Worm (Caenorhabditis elegans): Measurements from ENCODE around the gene ptrn-1.

Gene ptrn-1

DNA sequence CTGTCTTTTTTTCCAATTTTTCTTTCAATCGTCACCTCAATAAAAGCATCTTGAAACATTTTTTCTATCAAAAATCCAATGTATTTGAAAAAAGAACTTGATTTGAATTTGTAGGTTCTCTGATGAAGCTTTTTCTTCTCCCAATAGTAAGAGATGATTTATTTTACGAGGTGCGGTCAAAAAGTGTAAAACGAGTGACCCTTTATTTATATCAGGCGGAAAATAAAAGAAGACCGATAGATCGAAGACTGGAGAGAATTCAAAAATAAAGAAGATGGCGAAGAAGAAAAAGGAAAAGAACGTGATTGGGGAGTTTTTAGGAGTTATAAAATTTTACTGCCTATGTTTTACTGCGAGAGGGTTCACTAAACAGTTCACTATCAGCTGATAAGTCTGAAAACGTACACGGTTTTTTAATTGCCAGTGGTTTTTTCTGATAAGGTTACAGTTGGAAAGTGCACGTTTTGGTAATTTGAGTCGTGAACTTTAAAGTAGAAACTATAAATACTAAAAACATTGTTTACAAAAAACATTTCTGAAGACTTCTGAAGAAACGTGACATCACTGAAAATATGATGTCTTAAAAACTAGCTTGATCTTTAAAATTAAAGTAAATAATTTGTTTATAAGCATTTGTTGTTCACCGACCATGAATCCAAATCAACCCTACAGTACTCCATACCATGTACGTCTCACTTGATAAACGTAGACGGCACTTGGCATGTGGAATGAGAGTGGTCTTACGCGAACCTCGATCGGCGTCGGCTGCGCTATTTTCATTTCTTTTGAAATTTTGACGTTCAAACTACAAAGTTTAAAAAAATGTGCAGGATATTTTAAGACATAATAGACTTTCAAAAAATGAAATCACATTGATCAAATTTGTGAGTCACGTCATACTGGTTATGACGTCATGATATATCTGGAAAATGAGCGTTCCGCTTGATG, 26.1 kb upstream of the ptrn-1 start:
- TF ChIP-seq klf-2 (GFP tag; conservative IDR thresholded peaks at IDR 0.05) = no peak
- TF ChIP-seq ztf-29 (GFP tag; IDR thresholded peaks at IDR 0.05) = no peak
- no peak for TF ChIP-seq ztf-23 (GFP tag; IDR thresholded peaks at IDR 0.05)
- TF ChIP-seq tab-1 (GFP tag; IDR thresholded peaks at IDR 0.05) = no peak
- no peak for TF ChIP-seq cog-1 (tag; optimal IDR thresholded peaks at IDR 0.05)
- no peak for TF ChIP-seq T22C8.4 (GFP tag; IDR thresholded peaks at IDR 0.05)
- TF ChIP-seq med-1 (GFP tag; optimal IDR thresholded peaks at IDR 0.05; ENCODE audit: insufficient read depth) = no peak
- no peak for TF ChIP-seq ref-1 (GFP tag; conservative IDR thresholded peaks at IDR 0.05)
- no peak for TF ChIP-seq flt-1 (GFP tag; IDR thresholded peaks at IDR 0.05)

DNA sequence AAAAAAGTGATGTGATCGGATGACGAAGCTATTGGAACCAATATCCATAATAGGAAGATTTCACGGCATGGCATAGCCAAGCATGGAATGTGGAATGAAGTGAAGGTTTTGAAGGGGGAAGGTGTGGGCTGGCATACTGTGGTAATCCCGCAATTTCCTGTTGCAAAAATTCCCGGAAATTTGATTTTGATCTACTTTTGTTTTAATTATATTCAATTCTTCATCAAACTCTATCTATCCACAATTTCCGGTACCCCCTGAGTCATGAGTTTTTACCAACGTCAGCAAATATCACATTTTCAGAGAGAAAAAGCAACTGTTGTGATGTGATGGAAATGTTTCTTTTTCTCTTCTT, 25.4 kb upstream of the ptrn-1 start, which contains the start of gene gcy-11:
TSS of gene gcy-11 (minus strand) at position 101 of the 355 bp plus-strand sequence.
- TF ChIP-seq ref-1 (GFP tag; conservative IDR thresholded peaks at IDR 0.05) = no peak
- no peak for TF ChIP-seq ztf-29 (GFP tag; IDR thresholded peaks at IDR 0.05)
- TF ChIP-seq tab-1 (GFP tag; IDR thresholded peaks at IDR 0.05) = no peak
- no peak for TF ChIP-seq med-1 (GFP tag; optimal IDR thresholded peaks at IDR 0.05; ENCODE audit: insufficient read depth)
- TF ChIP-seq cog-1 (tag; optimal IDR thresholded peaks at IDR 0.05) = no peak
- TF ChIP-seq klf-2 (GFP tag; conservative IDR thresholded peaks at IDR 0.05) = no peak
- TF ChIP-seq T22C8.4 (GFP tag; IDR thresholded peaks at IDR 0.05) = no peak
- no peak for TF ChIP-seq ztf-23 (GFP tag; IDR thresholded peaks at IDR 0.05)
- TF ChIP-seq flt-1 (GFP tag; IDR thresholded peaks at IDR 0.05) = no peak

DNA sequence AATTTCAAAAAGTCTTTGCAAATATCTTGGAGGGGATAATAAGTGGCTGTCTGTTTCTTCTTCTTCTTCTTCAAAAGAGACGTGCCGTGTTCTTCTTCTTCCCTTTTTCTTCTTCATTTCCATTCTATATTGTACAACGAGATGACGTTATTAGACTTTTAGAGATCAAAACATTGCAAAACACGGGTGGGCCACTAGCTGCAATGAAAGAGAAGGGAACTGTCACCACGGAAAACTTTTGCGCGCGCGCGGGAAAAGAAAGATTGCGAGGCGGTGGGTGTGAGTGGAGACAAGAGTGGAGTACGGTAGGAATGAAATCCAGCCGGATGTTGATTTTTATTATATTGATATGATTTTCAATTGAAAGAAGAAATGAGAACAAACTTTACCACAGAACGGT, 24.1 kb upstream of the ptrn-1 start:
- TF ChIP-seq ref-1 (GFP tag; conservative IDR thresholded peaks at IDR 0.05) (no peak), tab-1 (GFP tag; IDR thresholded peaks at IDR 0.05) (no peak), med-1 (GFP tag; optimal IDR thresholded peaks at IDR 0.05; ENCODE audit: insufficient read depth) (no peak), klf-2 (GFP tag; conservative IDR thresholded peaks at IDR 0.05) (no peak), flt-1 (GFP tag; IDR thresholded peaks at IDR 0.05) (no peak), ztf-29 (GFP tag; IDR thresholded peaks at IDR 0.05) (no peak), ztf-23 (GFP tag; IDR thresholded peaks at IDR 0.05) (no peak), cog-1 (tag; optimal IDR thresholded peaks at IDR 0.05) (no peak), T22C8.4 (GFP tag; IDR thresholded peaks at IDR 0.05) (no peak)

DNA sequence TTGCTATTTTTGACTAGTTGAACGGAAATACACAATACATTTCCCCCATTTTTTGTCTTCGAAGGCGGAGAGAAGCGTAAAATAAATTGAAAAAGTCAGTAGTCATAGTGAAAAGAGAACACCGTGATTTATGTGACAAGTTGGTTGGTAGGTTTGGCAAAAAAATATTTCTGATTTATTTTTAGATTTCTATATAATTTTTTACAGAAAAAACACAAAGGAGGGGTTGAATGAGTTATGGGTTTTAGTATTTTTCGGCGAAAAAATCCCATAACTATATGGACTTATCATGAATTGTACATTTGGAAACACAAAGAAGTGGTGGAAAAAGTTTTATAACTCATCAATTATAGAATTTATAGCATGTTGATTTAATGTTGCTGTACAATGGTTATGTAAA, 15.5 kb upstream of the ptrn-1 start, which contains the start of gene C30G4.2:
TSS of gene C30G4.2 (minus strand) at position 101 of the 400 bp plus-strand sequence.
- TF ChIP-seq klf-2 (GFP tag; conservative IDR thresholded peaks at IDR 0.05) = no peak
- TF ChIP-seq tab-1 (GFP tag; IDR thresholded peaks at IDR 0.05) = no peak
- TF ChIP-seq T22C8.4 (GFP tag; IDR thresholded peaks at IDR 0.05) = no peak
- no peak for TF ChIP-seq med-1 (GFP tag; optimal IDR thresholded peaks at IDR 0.05; ENCODE audit: insufficient read depth)
- TF ChIP-seq ztf-29 (GFP tag; IDR thresholded peaks at IDR 0.05) = no peak
- TF ChIP-seq ref-1 (GFP tag; conservative IDR thresholded peaks at IDR 0.05) = no peak
- no peak for TF ChIP-seq ztf-23 (GFP tag; IDR thresholded peaks at IDR 0.05)
- no peak for TF ChIP-seq cog-1 (tag; optimal IDR thresholded peaks at IDR 0.05)
- TF ChIP-seq flt-1 (GFP tag; IDR thresholded peaks at IDR 0.05) = no peak

DNA sequence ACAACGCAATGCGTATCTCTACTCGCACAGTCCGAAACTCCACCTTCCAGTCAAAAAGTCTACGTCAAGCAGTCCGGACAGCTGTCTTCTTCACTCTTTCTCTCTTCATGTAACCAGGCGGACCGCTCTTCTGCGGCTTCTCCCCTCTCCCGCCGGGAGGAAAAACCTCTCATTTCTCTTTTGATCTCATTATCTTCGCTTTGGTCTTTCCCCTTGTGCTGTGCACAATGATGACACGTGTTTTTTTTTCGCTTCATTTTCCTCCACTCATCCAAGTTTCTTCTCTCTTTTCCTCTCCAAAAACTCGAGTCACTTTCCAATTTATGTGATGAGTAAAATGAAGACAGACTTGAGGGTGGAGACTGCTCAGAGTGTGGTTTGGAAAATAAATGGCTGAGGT, 12.9 kb upstream of the ptrn-1 start, which contains the start of gene F35B3.7:
TSS of gene F35B3.7 (minus strand) at position 133 of the 400 bp plus-strand sequence.
- no peak for TF ChIP-seq cog-1 (tag; optimal IDR thresholded peaks at IDR 0.05)
- no peak for TF ChIP-seq T22C8.4 (GFP tag; IDR thresholded peaks at IDR 0.05)

DNA sequence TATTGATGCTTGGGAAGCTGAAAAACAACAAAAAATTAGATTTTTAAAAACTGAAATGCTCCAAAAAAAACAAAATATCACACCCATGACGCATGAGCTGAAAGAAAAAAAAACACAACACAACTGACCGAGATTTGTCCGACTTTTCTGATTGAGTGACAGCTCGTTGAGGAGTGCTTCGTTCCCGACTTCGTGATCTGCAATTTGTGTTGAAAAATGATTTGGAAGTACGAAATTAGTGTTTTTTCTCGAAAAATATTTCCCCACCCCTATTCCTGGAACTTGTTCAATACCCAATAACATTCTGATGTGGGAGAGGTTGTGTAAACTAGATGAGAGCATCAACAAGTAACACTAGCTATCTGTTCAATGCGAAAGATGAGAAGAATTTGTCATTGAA, 11.6 kb upstream of the ptrn-1 start:
- no peak for TF ChIP-seq ztf-23 (GFP tag; IDR thresholded peaks at IDR 0.05)
- TF ChIP-seq flt-1 (GFP tag; IDR thresholded peaks at IDR 0.05) = no peak
- no peak for TF ChIP-seq klf-2 (GFP tag; conservative IDR thresholded peaks at IDR 0.05)
- TF ChIP-seq tab-1 (GFP tag; IDR thresholded peaks at IDR 0.05) = no peak
- no peak for TF ChIP-seq T22C8.4 (GFP tag; IDR thresholded peaks at IDR 0.05)
- no peak for TF ChIP-seq ztf-29 (GFP tag; IDR thresholded peaks at IDR 0.05)
- no peak for TF ChIP-seq med-1 (GFP tag; optimal IDR thresholded peaks at IDR 0.05; ENCODE audit: insufficient read depth)
- TF ChIP-seq cog-1 (tag; optimal IDR thresholded peaks at IDR 0.05) = no peak
- no peak for TF ChIP-seq ref-1 (GFP tag; conservative IDR thresholded peaks at IDR 0.05)

DNA sequence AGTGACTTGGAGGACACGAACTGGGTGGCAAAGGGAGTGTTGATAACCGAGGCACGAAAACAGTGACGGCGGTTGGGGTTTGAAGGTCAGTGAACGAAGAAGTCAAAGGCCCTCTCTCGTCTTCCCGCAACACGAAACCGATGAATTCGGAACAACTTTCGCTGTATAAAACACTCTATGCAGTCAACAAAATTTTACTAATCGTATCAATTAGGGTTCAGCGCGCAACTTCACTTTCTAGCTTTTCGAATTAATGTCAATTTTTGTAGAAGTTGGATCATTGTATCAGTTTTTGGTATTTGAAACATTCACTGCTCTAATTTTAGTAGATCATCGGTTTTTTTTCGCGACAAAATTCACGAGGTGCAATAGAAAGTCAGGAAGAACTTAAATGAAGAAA, 8.6 kb upstream of the ptrn-1 start:
- no peak for TF ChIP-seq ztf-23 (GFP tag; IDR thresholded peaks at IDR 0.05)
- TF ChIP-seq med-1 (GFP tag; optimal IDR thresholded peaks at IDR 0.05; ENCODE audit: insufficient read depth) = no peak
- no peak for TF ChIP-seq ref-1 (GFP tag; conservative IDR thresholded peaks at IDR 0.05)
- TF ChIP-seq flt-1 (GFP tag; IDR thresholded peaks at IDR 0.05) = no peak
- no peak for TF ChIP-seq tab-1 (GFP tag; IDR thresholded peaks at IDR 0.05)

DNA sequence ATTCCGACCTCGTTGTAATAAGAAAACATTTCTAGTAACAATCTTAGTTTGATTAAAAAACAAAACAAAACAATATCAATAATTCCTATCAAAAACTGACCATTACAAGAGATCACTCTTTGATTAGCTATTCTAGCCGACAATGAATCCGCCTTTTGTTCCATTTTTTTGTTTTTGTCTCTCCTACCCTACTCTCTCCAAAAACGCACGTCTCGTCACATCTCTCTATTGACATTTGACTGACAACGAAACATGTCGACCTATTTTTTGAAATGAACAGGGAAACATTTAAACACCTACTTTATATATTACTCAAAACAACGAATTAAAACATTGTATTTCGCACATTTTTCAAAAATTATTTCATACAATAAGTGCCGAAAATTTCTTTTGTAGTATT, 4.8 kb upstream of the ptrn-1 start:
- TF ChIP-seq ref-1 (GFP tag; conservative IDR thresholded peaks at IDR 0.05) (no peak), cog-1 (tag; optimal IDR thresholded peaks at IDR 0.05) (no peak), T22C8.4 (GFP tag; IDR thresholded peaks at IDR 0.05) (no peak), med-1 (GFP tag; optimal IDR thresholded peaks at IDR 0.05; ENCODE audit: insufficient read depth) (no peak), flt-1 (GFP tag; IDR thresholded peaks at IDR 0.05) (no peak), klf-2 (GFP tag; conservative IDR thresholded peaks at IDR 0.05) (no peak), ztf-23 (GFP tag; IDR thresholded peaks at IDR 0.05) (no peak), ztf-29 (GFP tag; IDR thresholded peaks at IDR 0.05) (no peak), tab-1 (GFP tag; IDR thresholded peaks at IDR 0.05) (no peak)

DNA sequence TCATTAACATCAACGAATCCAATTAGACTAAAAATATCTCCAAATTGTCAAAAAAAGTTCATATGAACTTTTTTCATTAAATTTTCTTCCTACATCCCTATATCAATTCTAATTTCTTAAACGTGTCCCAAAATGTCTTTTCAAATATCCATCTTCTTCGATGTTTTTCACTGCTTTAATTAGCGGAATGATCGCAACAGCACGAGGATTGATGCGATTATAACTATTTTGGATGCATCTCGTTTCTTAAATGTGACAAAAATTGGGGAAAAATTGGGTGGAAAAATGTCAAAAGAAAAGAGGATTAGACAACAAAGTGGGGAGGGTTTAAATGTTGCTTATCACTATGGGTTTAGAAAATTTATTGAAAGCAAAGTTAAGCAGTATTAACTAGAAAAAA, 4.2 kb upstream of the ptrn-1 start:
- no peak for TF ChIP-seq ztf-29 (GFP tag; IDR thresholded peaks at IDR 0.05)
- TF ChIP-seq med-1 (GFP tag; optimal IDR thresholded peaks at IDR 0.05; ENCODE audit: insufficient read depth) = no peak
- no peak for TF ChIP-seq ztf-23 (GFP tag; IDR thresholded peaks at IDR 0.05)

DNA sequence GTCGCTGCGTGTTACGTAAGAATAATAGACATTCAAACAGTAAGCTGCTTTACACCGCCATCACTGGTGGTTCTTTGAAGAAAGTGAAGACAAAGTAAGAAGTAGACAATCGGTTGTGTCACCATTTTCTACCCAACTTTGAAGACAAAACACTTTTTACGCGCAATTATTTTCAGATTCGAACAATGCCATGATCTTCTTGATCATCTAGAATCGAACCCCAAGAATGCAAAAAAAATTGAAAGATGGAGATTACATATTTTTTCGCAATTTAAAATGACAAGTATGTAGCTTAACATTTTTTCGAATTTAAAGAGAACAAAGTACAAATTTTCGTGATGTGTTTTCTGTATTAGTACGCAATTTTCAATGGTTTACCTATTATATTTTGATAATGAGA, 9.2 kb downstream of the ptrn-1 start, which contains the start of gene F35B3.4:
TSS of gene F35B3.4 (minus strand) at position 101 of the 400 bp plus-strand sequence.
- TF ChIP-seq ztf-29 (GFP tag; IDR thresholded peaks at IDR 0.05) (no peak), med-1 (GFP tag; optimal IDR thresholded peaks at IDR 0.05; ENCODE audit: insufficient read depth) (no peak), flt-1 (GFP tag; IDR thresholded peaks at IDR 0.05) (no peak), ref-1 (GFP tag; conservative IDR thresholded peaks at IDR 0.05) (no peak), cog-1 (tag; optimal IDR thresholded peaks at IDR 0.05) (no peak), T22C8.4 (GFP tag; IDR thresholded peaks at IDR 0.05) (no peak), ztf-23 (GFP tag; IDR thresholded peaks at IDR 0.05) (no peak), tab-1 (GFP tag; IDR thresholded peaks at IDR 0.05) (no peak), klf-2 (GFP tag; conservative IDR thresholded peaks at IDR 0.05) (no peak)

Data from whole organism, midembryonic.